Worm (Caenorhabditis elegans): ENCODE data around the gene Y48E1B.3.

- TF ChIP-seq flt-1 (GFP tag; IDR thresholded peaks at IDR 0.05) = no peak
- TF ChIP-seq ama-1 (optimal IDR thresholded peaks at IDR 0.05) = no peak
- no peak for TF ChIP-seq ceh-13 (GFP tag; optimal IDR thresholded peaks at IDR 0.05)
- no peak for TF ChIP-seq aly-1 (tag; optimal IDR thresholded peaks at IDR 0.05)
- no peak for TF ChIP-seq tra-4 (tag; optimal IDR thresholded peaks at IDR 0.05)
- no peak for TF ChIP-seq F13C5.2 (tag; optimal IDR thresholded peaks at IDR 0.05)
- no peak for TF ChIP-seq hnd-1 (tag; optimal IDR thresholded peaks at IDR 0.05)
- TF ChIP-seq scrt-1 (GFP tag; IDR thresholded peaks at IDR 0.05) = no peak
- TF ChIP-seq ets-7 (tag; optimal IDR thresholded peaks at IDR 0.05) = no peak
- no peak for TF ChIP-seq pes-1 (GFP tag; IDR thresholded peaks at IDR 0.05)
Measured at ce11 chrII:13507535-13507934, 60.2 kb downstream of the Y48E1B.3 start, which contains the start of gene nep-17.
